Worm (Caenorhabditis elegans) whole organism, early embryonic: ENCODE measurements around the gene tag-280.

Experiments used
- B0310.2 ChIP-seq: sonication (generic microtip); optimal IDR thresholded peaks from 2 replicates; lab custom pipeline; 2016; ENCODE audit warnings: mild to moderate bottlenecking, missing genetic modification characterization, missing compliant biosample characterization
- F13C5.2 ChIP-seq: sonication (generic microtip); optimal IDR thresholded peaks from 2 replicates; lab custom pipeline; 2017; ENCODE audit warnings: mild to moderate bottlenecking, missing genetic modification characterization, inconsistent platforms, missing compliant biosample characterization
- aly-1 ChIP-seq: sonication (generic microtip); optimal IDR thresholded peaks from 2 replicates; lab custom pipeline; 2016; ENCODE audit warnings: missing genetic modification characterization, missing compliant biosample characterization
- ama-1 ChIP-seq: fragments of 150-350 bp; optimal IDR thresholded peaks from 2 replicates; lab custom pipeline; 2014
- ceh-13 ChIP-seq: fragments of 200-800 bp; sonication (Bioruptor generic); optimal IDR thresholded peaks from 2 replicates; lab custom pipeline; 2018; ENCODE audit warnings: mild to moderate bottlenecking, missing genetic modification characterization, missing compliant biosample characterization
- ceh-36 ChIP-seq: sonication (generic microtip); optimal IDR thresholded peaks from 2 replicates; lab custom pipeline; 2016; ENCODE audit warnings: missing genetic modification characterization, inconsistent platforms, missing compliant biosample characterization
- ets-7 ChIP-seq: sonication (generic microtip); optimal IDR thresholded peaks from 2 replicates; lab custom pipeline; 2016; ENCODE audit warnings: missing genotype, missing genetic modification characterization, missing compliant biosample characterization
- flt-1 ChIP-seq: fragments of 200-800 bp; sonication (Bioruptor generic); IDR thresholded peaks from 2 replicates; pipeline ENCODE4 v1.3.6; 2022; ENCODE audit warnings: missing genetic modification characterization, missing compliant biosample characterization
- hmbx-1 ChIP-seq: sonication (generic microtip); optimal IDR thresholded peaks from 2 replicates; lab custom pipeline; 2016; ENCODE audit warnings: mild to moderate bottlenecking, missing genetic modification characterization, missing compliant biosample characterization
- hmg-4 ChIP-seq: fragments of 200-800 bp; sonication (Bioruptor generic); optimal IDR thresholded peaks from 2 replicates; lab custom pipeline; 2018; ENCODE audit warnings: mild to moderate bottlenecking, missing genetic modification characterization, missing compliant biosample characterization
- hnd-1 ChIP-seq: sonication (generic microtip); optimal IDR thresholded peaks from 2 replicates; lab custom pipeline; 2016; ENCODE audit warnings: missing genetic modification characterization, missing compliant biosample characterization
- pes-1 ChIP-seq: fragments of 200-800 bp; sonication (Bioruptor generic); IDR thresholded peaks from 2 replicates; pipeline ENCODE4 v1.3.6; 2022; ENCODE audit warnings: missing genetic modification reagents, missing genetic modification characterization, missing compliant biosample characterization
- scrt-1 ChIP-seq: fragments of 200-800 bp; sonication (Bioruptor generic); IDR thresholded peaks from 2 replicates; pipeline ENCODE4 v1.3.6; 2022; ENCODE audit warnings: missing genetic modification characterization, missing compliant biosample characterization
- sea-1 ChIP-seq: fragments of 200-800 bp; sonication (Bioruptor generic); conservative IDR thresholded peaks from 2 replicates; pipeline ENCODE4 v1.3.6; 2022; ENCODE audit warnings: missing genetic modification characterization, missing compliant biosample characterization
- tbx-11 ChIP-seq: fragments of 200-800 bp; sonication (Bioruptor generic); IDR thresholded peaks from 2 replicates; pipeline ENCODE4 v1.3.6; 2022; ENCODE audit warnings: missing genetic modification characterization, missing compliant biosample characterization
- tbx-37 ChIP-seq: fragments of 200-800 bp; sonication (Bioruptor generic); conservative IDR thresholded peaks from 2 replicates; pipeline ENCODE4 v1.3.6; 2022; ENCODE audit warnings: missing genetic modification reagents, missing genetic modification characterization, missing compliant biosample characterization
- tra-4 ChIP-seq: sonication (generic microtip); optimal IDR thresholded peaks from 2 replicates; lab custom pipeline; 2017; ENCODE audit warnings: missing genetic modification characterization, missing compliant biosample characterization

The tag-280 gene

ce11 chrII:12488810-12489209, 28.4 kb downstream of the tag-280 start:
- TF ChIP-seq ceh-13 (no peak), ceh-36 (tag; lab: Kevin White, UChicago) (no peak), tbx-11 (GFP tag; lab: Robert Waterston, UW) (no peak), F13C5.2 (tag; lab: Kevin White, UChicago) (no peak), scrt-1 (GFP tag; lab: Robert Waterston, UW) (no peak), pes-1 (no peak), flt-1 (GFP tag; lab: Robert Waterston, UW) (no peak), ama-1 (lab: Kevin White, UChicago) (no peak)

- no peak for TF ChIP-seq ama-1 (lab: Kevin White, UChicago)
- no peak for TF ChIP-seq ceh-13
Observed at ce11 chrII:12489903-12490302, 29.5 kb downstream of the tag-280 start, which contains the start of gene T21B4.15. T21B4.15 (plus strand) TSS chrII:12490203.

- no peak for TF ChIP-seq ets-7
- no peak for TF ChIP-seq scrt-1 (GFP tag; lab: Robert Waterston, UW)
- no peak for TF ChIP-seq flt-1 (GFP tag; lab: Robert Waterston, UW)
- TF ChIP-seq sea-1 (GFP tag; lab: Robert Waterston, UW) = no peak
- no peak for TF ChIP-seq pes-1
- no peak for TF ChIP-seq F13C5.2 (tag; lab: Kevin White, UChicago)
- TF ChIP-seq B0310.2 (tag; lab: Kevin White, UChicago) = no peak
- no peak for TF ChIP-seq tbx-11 (GFP tag; lab: Robert Waterston, UW)
- TF ChIP-seq hmg-4 (GFP tag; lab: Kevin White, UChicago) = no peak
- TF ChIP-seq hmbx-1 = no peak
Observed at ce11 chrII:12491936-12492335, 31.5 kb downstream of the tag-280 start, which contains the start of gene srz-6. srz-6 (plus strand) TSS chrII:12492236.

ce11 chrII:12494067-12494477, 33.6 kb downstream of the tag-280 start:
- TF ChIP-seq flt-1 (GFP tag; lab: Robert Waterston, UW) (no peak), B0310.2 (tag; lab: Kevin White, UChicago) (no peak), ets-7 (no peak), hmbx-1 (no peak), F13C5.2 (tag; lab: Kevin White, UChicago) (no peak), ceh-36 (tag; lab: Kevin White, UChicago) (no peak)

- peak; percentile 79 for TF ChIP-seq hmbx-1
- no peak for TF ChIP-seq ama-1 (lab: Kevin White, UChicago)
- peak; percentile 95 for TF ChIP-seq sea-1 (GFP tag; lab: Robert Waterston, UW)
- TF ChIP-seq hnd-1 (tag; lab: Kevin White, UChicago) = peak; percentile 88
- TF ChIP-seq scrt-1 (GFP tag; lab: Robert Waterston, UW) = peak; percentile 98
- TF ChIP-seq tbx-37 (GFP tag; lab: Robert Waterston, UW) = peak; percentile 98
- peak; percentile 92 for TF ChIP-seq hmg-4 (GFP tag; lab: Kevin White, UChicago)
- peak; percentile 93 for TF ChIP-seq ets-7
- peak; percentile 90 for TF ChIP-seq aly-1
- TF ChIP-seq F13C5.2 (tag; lab: Kevin White, UChicago) = peak; percentile 95
- peak; percentile 84 for TF ChIP-seq ceh-13
- TF ChIP-seq tbx-11 (GFP tag; lab: Robert Waterston, UW) = peak; percentile 97
- TF ChIP-seq pes-1 = peak; percentile 98
- TF ChIP-seq B0310.2 (tag; lab: Kevin White, UChicago) = peak; percentile 91
- TF ChIP-seq ceh-36 (tag; lab: Kevin White, UChicago) = peak; percentile 94
- peak; percentile 98 for TF ChIP-seq flt-1 (GFP tag; lab: Robert Waterston, UW)
- TF ChIP-seq tra-4 (tag; lab: Kevin White, UChicago) = peak; percentile 85
Observed at ce11 chrII:12494556-12495131, 34.2 kb downstream of the tag-280 start, which contains the start of gene col-85. col-85 (minus strand) TSS chrII:12495095.

ce11 chrII:12496981-12497380, 36.5 kb downstream of the tag-280 start, which contains the start of gene T21B4.3:
T21B4.3 (minus strand) TSS chrII:12497081.
- TF ChIP-seq scrt-1 (GFP tag; lab: Robert Waterston, UW) (no peak), hmbx-1 (no peak), B0310.2 (tag; lab: Kevin White, UChicago) (no peak), ets-7 (no peak), flt-1 (GFP tag; lab: Robert Waterston, UW) (no peak), tbx-37 (GFP tag; lab: Robert Waterston, UW) (no peak), ceh-36 (tag; lab: Kevin White, UChicago) (no peak), hmg-4 (GFP tag; lab: Kevin White, UChicago) (no peak), aly-1 (no peak), hnd-1 (tag; lab: Kevin White, UChicago) (no peak), F13C5.2 (tag; lab: Kevin White, UChicago) (no peak), ceh-13 (no peak), tra-4 (tag; lab: Kevin White, UChicago) (no peak), pes-1 (no peak), sea-1 (GFP tag; lab: Robert Waterston, UW) (no peak), tbx-11 (GFP tag; lab: Robert Waterston, UW) (no peak), ama-1 (lab: Kevin White, UChicago) (no peak)

ce11 chrII:12499969-12500368, 39.5 kb downstream of the tag-280 start:
- TF ChIP-seq tbx-37 (GFP tag; lab: Robert Waterston, UW) (no peak), ceh-13 (no peak), B0310.2 (tag; lab: Kevin White, UChicago) (no peak)

- TF ChIP-seq hnd-1 (tag; lab: Kevin White, UChicago) (no peak), ceh-36 (tag; lab: Kevin White, UChicago) (no peak), tra-4 (tag; lab: Kevin White, UChicago) (no peak), hmg-4 (GFP tag; lab: Kevin White, UChicago) (no peak), flt-1 (GFP tag; lab: Robert Waterston, UW) (no peak), aly-1 (no peak), B0310.2 (tag; lab: Kevin White, UChicago) (no peak), tbx-11 (GFP tag; lab: Robert Waterston, UW) (no peak), pes-1 (no peak), sea-1 (GFP tag; lab: Robert Waterston, UW) (no peak), scrt-1 (GFP tag; lab: Robert Waterston, UW) (no peak), F13C5.2 (tag; lab: Kevin White, UChicago) (no peak), hmbx-1 (no peak), tbx-37 (GFP tag; lab: Robert Waterston, UW) (no peak), ama-1 (lab: Kevin White, UChicago) (no peak), ceh-13 (no peak), ets-7 (no peak)
Observed at ce11 chrII:12502784-12503183, 42.3 kb downstream of the tag-280 start, which contains the start of gene ador-1. ador-1 (minus strand) TSS chrII:12502884.
